Worm (Caenorhabditis elegans): ENCODE results near the gene Y67D8C.2.

The Y67D8C.2 gene

ce11 chrIV:3071997-3072396, at the start of gene Y67D8C.2:
Gene Y67D8C.2, plus strand, starts transcription at chrIV:3072297.
- no peak for TF ChIP-seq rnt-1 (tag; optimal IDR thresholded peaks at IDR 0.05)
- TF ChIP-seq K02D7.2 (tag; optimal IDR thresholded peaks at IDR 0.05) = no peak
- no peak for TF ChIP-seq zip-5 (tag; optimal IDR thresholded peaks at IDR 0.05)
- TF ChIP-seq T23F11.4 (GFP tag; optimal IDR thresholded peaks at IDR 0.05) = no peak
- no peak for TF ChIP-seq eyg-1 (tag; optimal IDR thresholded peaks at IDR 0.05)
- no peak for TF ChIP-seq dmd-4 (tag; optimal IDR thresholded peaks at IDR 0.05; ENCODE audit: borderline replicate concordance)
- no peak for TF ChIP-seq elt-2 (tag; optimal IDR thresholded peaks at IDR 0.05)
- TF ChIP-seq hlh-13 (GFP tag; optimal IDR thresholded peaks at IDR 0.05) = no peak
- TF ChIP-seq hlh-6 (tag; optimal IDR thresholded peaks at IDR 0.05) = no peak
- TF ChIP-seq npax-4 (tag; optimal IDR thresholded peaks at IDR 0.05) = no peak
- no peak for TF ChIP-seq tbx-2 (tag; optimal IDR thresholded peaks at IDR 0.05)
- no peak for TF ChIP-seq pha-4 (tag; optimal IDR thresholded peaks at IDR 0.05)
- TF ChIP-seq K09A11.1 (tag; optimal IDR thresholded peaks at IDR 0.05; ENCODE audit: insufficient read depth) = no peak
- TF ChIP-seq ceh-6 (GFP tag; optimal IDR thresholded peaks at IDR 0.05) = no peak

ce11 chrIV:3025874-3026609, 46.1 kb upstream of the Y67D8C.2 start:
- TF ChIP-seq C38D4.7 (GFP tag; optimal IDR thresholded peaks at IDR 0.05) (no peak), K09A11.1 (tag; optimal IDR thresholded peaks at IDR 0.05; ENCODE audit: insufficient read depth) (no peak), unc-3 (GFP tag; conservative IDR thresholded peaks at IDR 0.05) (no peak), unc-3 (tag; optimal IDR thresholded peaks at IDR 0.05) (no peak), ceh-30 (tag; optimal IDR thresholded peaks at IDR 0.05) (no peak), K02D7.2 (tag; optimal IDR thresholded peaks at IDR 0.05) (no peak), unc-55 (GFP tag; optimal IDR thresholded peaks at IDR 0.05) (no peak), elt-2 (tag; optimal IDR thresholded peaks at IDR 0.05) (no peak), ceh-6 (GFP tag; optimal IDR thresholded peaks at IDR 0.05) (no peak), ceh-2 (tag; optimal IDR thresholded peaks at IDR 0.05) (no peak), ceh-48 (tag; optimal IDR thresholded peaks at IDR 0.05) (no peak), ztf-16 (tag; optimal IDR thresholded peaks at IDR 0.05) (no peak), lin-11 (tag; optimal IDR thresholded peaks at IDR 0.05) (no peak), F13H6.1 (tag; optimal IDR thresholded peaks at IDR 0.05) (no peak), nhr-11 (tag; optimal IDR thresholded peaks at IDR 0.05) (no peak), fkh-6 (tag; optimal IDR thresholded peaks at IDR 0.05) (no peak), hlh-13 (GFP tag; optimal IDR thresholded peaks at IDR 0.05) (no peak), pat-9 (tag; optimal IDR thresholded peaks at IDR 0.05) (no peak), odd-2 (tag; optimal IDR thresholded peaks at IDR 0.05) (no peak), ceh-18 (tag; optimal IDR thresholded peaks at IDR 0.05) (no peak), gmeb-2 (tag; optimal IDR thresholded peaks at IDR 0.05) (no peak)

- no peak for TF ChIP-seq ceh-24 (tag; optimal IDR thresholded peaks at IDR 0.05)
- TF ChIP-seq sdc-2 (tag; optimal IDR thresholded peaks at IDR 0.05) = no peak
- TF ChIP-seq ets-4 (tag; optimal IDR thresholded peaks at IDR 0.05) = no peak
- no peak for TF ChIP-seq sox-2 (GFP tag; IDR thresholded peaks at IDR 0.05)
- no peak for TF ChIP-seq unc-3 (GFP tag; conservative IDR thresholded peaks at IDR 0.05)
- no peak for TF ChIP-seq unc-3 (tag; optimal IDR thresholded peaks at IDR 0.05)
- no peak for TF ChIP-seq ceh-22 (tag; optimal IDR thresholded peaks at IDR 0.05)
- no peak for TF ChIP-seq elt-2 (tag; optimal IDR thresholded peaks at IDR 0.05)
- TF ChIP-seq zip-5 (tag; optimal IDR thresholded peaks at IDR 0.05) = no peak
- no peak for TF ChIP-seq hlh-6 (tag; optimal IDR thresholded peaks at IDR 0.05)
- TF ChIP-seq K02D7.2 (tag; optimal IDR thresholded peaks at IDR 0.05) = no peak
- no peak for TF ChIP-seq che-1 (tag; optimal IDR thresholded peaks at IDR 0.05)
- TF ChIP-seq pat-9 (tag; optimal IDR thresholded peaks at IDR 0.05) = no peak
- no peak for TF ChIP-seq sox-4 (tag; optimal IDR thresholded peaks at IDR 0.05)
- no peak for TF ChIP-seq ceh-6 (GFP tag; optimal IDR thresholded peaks at IDR 0.05)
- TF ChIP-seq npax-4 (tag; optimal IDR thresholded peaks at IDR 0.05) = no peak
- TF ChIP-seq elt-4 (tag; optimal IDR thresholded peaks at IDR 0.05) = no peak
Observed at ce11 chrIV:3028842-3029241, 43.3 kb upstream of the Y67D8C.2 start, which contains the start of gene ndnf-1. Gene ndnf-1, minus strand, starts transcription at chrIV:3028942.
